Worm (Caenorhabditis elegans): ENCODE measurements around the gene F55B11.6.

Gene F55B11.6

ce11 chrIV:14424396-14424795, 7.4 kb upstream of the F55B11.6 start, which contains the start of gene F55B11.3:
Gene F55B11.3, plus strand, starts transcription at chrIV:14424696.
- TF ChIP-seq nhr-23 (tag; optimal IDR thresholded peaks at IDR 0.05) = no peak
- TF ChIP-seq fkh-10 (GFP tag; optimal IDR thresholded peaks at IDR 0.05) = no peak

- TF ChIP-seq elt-1 (tag; optimal IDR thresholded peaks at IDR 0.05) (no peak), elt-3 (tag; optimal IDR thresholded peaks at IDR 0.05) (no peak), ama-1 (optimal IDR thresholded peaks at IDR 0.05) (no peak), lin-15B (tag; optimal IDR thresholded peaks at IDR 0.05) (no peak), R02D3.7 (tag; optimal IDR thresholded peaks at IDR 0.05) (no peak), ceh-9 (tag; optimal IDR thresholded peaks at IDR 0.05) (no peak), nhr-76 (tag; optimal IDR thresholded peaks at IDR 0.05) (no peak), lin-39 (tag; optimal IDR thresholded peaks at IDR 0.05) (no peak), fos-1 (tag; optimal IDR thresholded peaks at IDR 0.05) (no peak), fkh-10 (GFP tag; optimal IDR thresholded peaks at IDR 0.05) (no peak)
Observed at ce11 chrIV:14423194-14423593, 6.2 kb upstream of the F55B11.6 start, which contains the start of gene F55B11.2. Gene F55B11.2, minus strand, starts transcription at chrIV:14423294.

- TF ChIP-seq nhr-43 (tag; optimal IDR thresholded peaks at IDR 0.05; ENCODE audit: poor library complexity, severe bottlenecking) = no peak
- no peak for TF ChIP-seq pha-4 (tag; optimal IDR thresholded peaks at IDR 0.05)
- no peak for TF ChIP-seq ceh-9 (tag; optimal IDR thresholded peaks at IDR 0.05)
- TF ChIP-seq tbx-2 (tag; optimal IDR thresholded peaks at IDR 0.05) = no peak
- no peak for TF ChIP-seq sea-2 (GFP tag; optimal IDR thresholded peaks at IDR 0.05)
- no peak for TF ChIP-seq nhr-67 (tag; optimal IDR thresholded peaks at IDR 0.05)
- TF ChIP-seq mml-1 (tag; optimal IDR thresholded peaks at IDR 0.05) = no peak
- TF ChIP-seq nhr-23 (tag; optimal IDR thresholded peaks at IDR 0.05) = no peak
- no peak for TF ChIP-seq elt-2 (tag; optimal IDR thresholded peaks at IDR 0.05)
- no peak for TF ChIP-seq nhr-237 (tag; optimal IDR thresholded peaks at IDR 0.05)
- no peak for TF ChIP-seq nhr-77 (tag; optimal IDR thresholded peaks at IDR 0.05)
- no peak for TF ChIP-seq snpc-4 (tag; optimal IDR thresholded peaks at IDR 0.05)
- TF ChIP-seq unc-62 (GFP tag; optimal IDR thresholded peaks at IDR 0.05) = no peak
- no peak for TF ChIP-seq nhr-11 (tag; optimal IDR thresholded peaks at IDR 0.05)
- no peak for TF ChIP-seq egl-27 (tag; optimal IDR thresholded peaks at IDR 0.05)
Observed at ce11 chrIV:14421938-14422337, 4.9 kb upstream of the F55B11.6 start, which contains the start of gene F55B11.7. Gene F55B11.7, minus strand, starts transcription at chrIV:14422038.

- TF ChIP-seq egl-5 (tag; optimal IDR thresholded peaks at IDR 0.05) (no peak), elt-2 (tag; optimal IDR thresholded peaks at IDR 0.05) (peak; percentile 100), nfya-1 (tag; optimal IDR thresholded peaks at IDR 0.05; ENCODE audit: insufficient read depth) (no peak), skn-1 (tag; optimal IDR thresholded peaks at IDR 0.05) (peak; percentile 58), jun-1 (tag; optimal IDR thresholded peaks at IDR 0.05) (peak; percentile 84), mdl-1 (tag; optimal IDR thresholded peaks at IDR 0.05) (peak; percentile 28), elt-3 (tag; optimal IDR thresholded peaks at IDR 0.05) (peak in 2 of 3 experiments; percentile 60 to 63), pha-4 (tag; optimal IDR thresholded peaks at IDR 0.05) (peak; percentile 66), pqm-1 (tag; optimal IDR thresholded peaks at IDR 0.05) (peak; percentile 100)
Observed at ce11 chrIV:14414200-14414599, 2.8 kb downstream of the F55B11.6 start.

ce11 chrIV:14413386-14413785, 3.6 kb downstream of the F55B11.6 start:
- TF ChIP-seq pha-4 (tag; optimal IDR thresholded peaks at IDR 0.05) (peak; percentile 64), pqm-1 (tag; optimal IDR thresholded peaks at IDR 0.05) (peak; percentile 94), elt-2 (tag; optimal IDR thresholded peaks at IDR 0.05) (peak; percentile 97), tbx-2 (tag; optimal IDR thresholded peaks at IDR 0.05) (no peak), jun-1 (tag; optimal IDR thresholded peaks at IDR 0.05) (peak; percentile 46)

ce11 chrIV:14412655-14413054, 4.4 kb downstream of the F55B11.6 start, which contains the start of gene xdh-1:
Gene xdh-1, minus strand, starts transcription at chrIV:14412894.
- TF ChIP-seq nhr-23 (tag; optimal IDR thresholded peaks at IDR 0.05) (no peak), nhr-237 (tag; optimal IDR thresholded peaks at IDR 0.05) (no peak), jun-1 (tag; optimal IDR thresholded peaks at IDR 0.05) (no peak), unc-39 (tag; optimal IDR thresholded peaks at IDR 0.05) (no peak), R02D3.7 (tag; optimal IDR thresholded peaks at IDR 0.05) (no peak), nhr-11 (tag; optimal IDR thresholded peaks at IDR 0.05) (no peak), aly-2 (tag; optimal IDR thresholded peaks at IDR 0.05) (no peak), nhr-67 (tag; optimal IDR thresholded peaks at IDR 0.05) (no peak)

All from whole organism, L3 larva.